Fruit fly (Drosophila melanogaster) whole organism, prepupa: ENCODE measurements around the gene wat.

Experiments used
- Blimp-1 ChIP-seq: fragments of 200-800 bp; sonication (Bioruptor generic); optimal IDR thresholded peaks from 3 replicates; lab custom pipeline; 2017; ENCODE audit warnings: missing biosample characterization, missing genetic modification characterization, mild to moderate bottlenecking, moderate library complexity, missing genetic modification reagents
- CG10631 ChIP-seq: fragments of 200-800 bp; sonication (Bioruptor generic); optimal IDR thresholded peaks from 2 replicates; lab custom pipeline; 2016; ENCODE audit warnings: missing biosample characterization, missing genetic modification characterization
- CG10669 ChIP-seq: fragments of 200-800 bp; sonication (Bioruptor generic); optimal IDR thresholded peaks from 3 replicates; lab custom pipeline; 2018; ENCODE audit warnings: missing biosample characterization, mild to moderate bottlenecking, missing genetic modification characterization, moderate library complexity
- CG11294 ChIP-seq: fragments of 200-800 bp; sonication (Bioruptor generic); IDR thresholded peaks from 2 replicates; pipeline ENCODE4 v1.3.6; 2022; ENCODE audit warnings: missing biosample characterization, missing genetic modification characterization
- CG11762 ChIP-seq: fragments of 200-800 bp; sonication (Bioruptor generic); optimal IDR thresholded peaks from 3 replicates; lab custom pipeline; 2016; ENCODE audit warnings: missing biosample characterization, missing genetic modification characterization; ENCODE audit not compliant: insufficient read depth
- CG11902 ChIP-seq: fragments of 200-800 bp; sonication (Bioruptor generic); optimal IDR thresholded peaks from 3 replicates; lab custom pipeline; 2016; ENCODE audit warnings: missing biosample characterization, missing genetic modification characterization
- CG15336 ChIP-seq: fragments of 200-800 bp; sonication (Bioruptor generic); IDR thresholded peaks from 2 replicates; pipeline ENCODE4 v1.3.6; 2022; ENCODE audit warnings: missing biosample characterization, missing genetic modification characterization
- CG16779 ChIP-seq: fragments of 200-800 bp; sonication (Bioruptor generic); optimal IDR thresholded peaks from 3 replicates; lab custom pipeline; 2017; ENCODE audit warnings: missing biosample characterization, mild to moderate bottlenecking, missing genetic modification characterization
- CG3032 ChIP-seq: fragments of 200-800 bp; optimal IDR thresholded peaks from 2 replicates; lab custom pipeline; 2019; ENCODE audit warnings: missing biosample characterization, mild to moderate bottlenecking, missing genetic modification characterization, moderate library complexity
- CG31627 ChIP-seq: fragments of 200-800 bp; sonication (Bioruptor generic); optimal IDR thresholded peaks from 3 replicates; lab custom pipeline; 2016; ENCODE audit warnings: missing biosample characterization, missing genetic modification characterization
- CG34406 ChIP-seq: fragments of 200-800 bp; sonication (Bioruptor generic); optimal IDR thresholded peaks from 3 replicates; lab custom pipeline; 2016; ENCODE audit warnings: missing biosample characterization, missing genetic modification characterization
- CG3919 ChIP-seq: fragments of 200-800 bp; sonication (Bioruptor generic); optimal IDR thresholded peaks from 3 replicates; lab custom pipeline; 2016; ENCODE audit warnings: missing biosample characterization, missing genetic modification characterization
- CG4318 ChIP-seq: fragments of 200-800 bp; sonication (Bioruptor generic); optimal IDR thresholded peaks from 3 replicates; lab custom pipeline; 2017; ENCODE audit warnings: missing biosample characterization, mild to moderate bottlenecking, missing genetic modification characterization
- CG6163 ChIP-seq: fragments of 200-800 bp; sonication (Bioruptor generic); IDR thresholded peaks from 3 replicates; pipeline ENCODE4 v1.3.6; 2022; ENCODE audit warnings: missing biosample characterization, missing genetic modification characterization
- CG6276 ChIP-seq: fragments of 200-800 bp; sonication (Bioruptor generic); optimal IDR thresholded peaks from 2 replicates; lab custom pipeline; 2017; ENCODE audit warnings: missing biosample characterization, mild to moderate bottlenecking, missing genetic modification characterization
- CG6792 ChIP-seq: fragments of 200-800 bp; sonication (Bioruptor generic); optimal IDR thresholded peaks from 3 replicates; lab custom pipeline; 2016; ENCODE audit warnings: missing biosample characterization, missing genetic modification characterization
- CG6854 ChIP-seq: fragments of 200-800 bp; sonication (Bioruptor generic); optimal IDR thresholded peaks from 2 replicates; lab custom pipeline; 2017; ENCODE audit warnings: missing biosample characterization, mild to moderate bottlenecking, missing genetic modification characterization
- CG7368 ChIP-seq: fragments of 200-800 bp; sonication (Bioruptor generic); optimal IDR thresholded peaks from 3 replicates; lab custom pipeline; 2016; ENCODE audit warnings: missing biosample characterization, missing genetic modification characterization
- CG8632 ChIP-seq: fragments of 200-800 bp; sonication (Bioruptor generic); optimal IDR thresholded peaks from 3 replicates; lab custom pipeline; 2016; ENCODE audit warnings: missing biosample characterization, missing genetic modification characterization
- Eip75B ChIP-seq: fragments of 200-800 bp; sonication (Bioruptor generic); optimal IDR thresholded peaks from 3 replicates; lab custom pipeline; 2016; ENCODE audit warnings: missing biosample characterization, missing genetic modification characterization
- Eip93F ChIP-seq: fragments of 200-800 bp; sonication (Bioruptor generic); optimal IDR thresholded peaks from 2 replicates; lab custom pipeline; 2016; ENCODE audit warnings: missing biosample characterization, mild to moderate bottlenecking, missing genetic modification characterization
- Ets21C ChIP-seq: fragments of 200-800 bp; sonication (Bioruptor generic); optimal IDR thresholded peaks from 3 replicates; lab custom pipeline; 2016; ENCODE audit warnings: missing biosample characterization, missing genetic modification characterization
- Ets96B ChIP-seq: fragments of 200-800 bp; optimal IDR thresholded peaks from 2 replicates; lab custom pipeline; 2019; ENCODE audit warnings: missing biosample characterization, mild to moderate bottlenecking, missing genetic modification characterization, moderate library complexity
- Gug ChIP-seq: fragments of 200-800 bp; sonication (Bioruptor generic); IDR thresholded peaks from 2 replicates; pipeline ENCODE4 v1.3.6; 2022; ENCODE audit warnings: missing biosample characterization, missing genetic modification characterization
- Hr38 ChIP-seq: sonication (Bioruptor generic); optimal IDR thresholded peaks from 2 replicates; lab custom pipeline; 2016; ENCODE audit warnings: missing biosample characterization, missing genetic modification characterization
- Hr39 ChIP-seq: fragments of 200-800 bp; sonication (Bioruptor generic); optimal IDR thresholded peaks from 2 replicates; lab custom pipeline; 2016; ENCODE audit warnings: missing biosample characterization, missing genetic modification characterization
- Hr4 ChIP-seq: fragments of 200-800 bp; sonication (Bioruptor generic); optimal IDR thresholded peaks from 3 replicates; lab custom pipeline; 2016; ENCODE audit warnings: missing biosample characterization, missing genetic modification characterization
- Lpt ChIP-seq: fragments of 200-800 bp; sonication (Bioruptor generic); optimal IDR thresholded peaks from 3 replicates; lab custom pipeline; 2016; ENCODE audit warnings: missing biosample characterization, missing genetic modification characterization
- Smox ChIP-seq: fragments of 200-800 bp; sonication (Bioruptor generic); optimal IDR thresholded peaks from 3 replicates; lab custom pipeline; 2016; ENCODE audit warnings: missing biosample characterization, missing genetic modification characterization
- Sox102F ChIP-seq: fragments of 200-800 bp; sonication (Bioruptor generic); optimal IDR thresholded peaks from 2 replicates; lab custom pipeline; 2016; ENCODE audit warnings: missing biosample characterization, mild to moderate bottlenecking, missing genetic modification characterization
- Sox14 ChIP-seq: fragments of 200-800 bp; sonication (Bioruptor generic); optimal IDR thresholded peaks from 3 replicates; lab custom pipeline; 2016; ENCODE audit warnings: missing biosample characterization, missing genetic modification characterization
- achi ChIP-seq: fragments of 200-800 bp; sonication (Bioruptor generic); optimal IDR thresholded peaks from 3 replicates; lab custom pipeline; 2016; ENCODE audit warnings: missing biosample characterization, missing genetic modification characterization
- acj6 ChIP-seq: fragments of 200-800 bp; sonication (Bioruptor generic); optimal IDR thresholded peaks from 3 replicates; lab custom pipeline; 2016; ENCODE audit warnings: missing biosample characterization, missing genetic modification characterization
- dac ChIP-seq: fragments of 200-800 bp; sonication (Bioruptor generic); optimal IDR thresholded peaks from 2 replicates; lab custom pipeline; 2017; ENCODE audit warnings: missing biosample characterization, mild to moderate bottlenecking, missing genetic modification characterization
- dsx ChIP-seq: fragments of 200-800 bp; optimal IDR thresholded peaks from 3 replicates; lab custom pipeline; 2019; ENCODE audit warnings: missing biosample characterization, mild to moderate bottlenecking, missing genetic modification characterization, moderate library complexity; ENCODE audit not compliant: poor library complexity, severe bottlenecking
- esn ChIP-seq: fragments of 200-800 bp; sonication (Bioruptor generic); optimal IDR thresholded peaks from 2 replicates; lab custom pipeline; 2016; ENCODE audit warnings: missing biosample characterization, mild to moderate bottlenecking, missing genetic modification characterization, moderate library complexity
- fd59A ChIP-seq: fragments of 200-800 bp; sonication (Bioruptor generic); optimal IDR thresholded peaks from 2 replicates; lab custom pipeline; 2017; ENCODE audit warnings: missing biosample characterization, mild to moderate bottlenecking, missing genetic modification characterization, missing genetic modification reagents
- lz ChIP-seq: fragments of 200-800 bp; sonication (Bioruptor generic); optimal IDR thresholded peaks from 3 replicates; lab custom pipeline; 2016; ENCODE audit warnings: missing biosample characterization, missing genetic modification characterization
- pdm3 ChIP-seq: fragments of 200-800 bp; sonication (Bioruptor generic); optimal IDR thresholded peaks from 3 replicates; lab custom pipeline; 2016; ENCODE audit warnings: missing biosample characterization, missing genetic modification characterization
- salr ChIP-seq, 2 experiments: fragments of 200-800 bp; sonication (Bioruptor generic); optimal IDR thresholded peaks; 3 replicates each; lab custom pipeline; 2016 to 2018; ENCODE audit warnings: missing biosample characterization in 2 of 2, missing genetic modification characterization in 2 of 2, mild to moderate bottlenecking in 1 of 2
- ss ChIP-seq, 2 experiments: fragments of 200-800 bp; sonication (Bioruptor generic); optimal IDR thresholded peaks; 2 replicates in 1 of 2; 3 replicates in 1 of 2; lab custom pipeline; 2017 to 2018; ENCODE audit warnings: mild to moderate bottlenecking in 2 of 2, missing biosample characterization in 2 of 2, missing genetic modification characterization in 2 of 2, moderate library complexity in 1 of 2
- svp ChIP-seq: fragments of 200-800 bp; sonication (Bioruptor generic); peaks from one replicate; lab custom pipeline; 2016; ENCODE audit warnings: missing biosample characterization, missing genetic modification characterization
- topi ChIP-seq: fragments of 200-800 bp; sonication (Bioruptor generic); optimal IDR thresholded peaks from 3 replicates; lab custom pipeline; 2016; ENCODE audit warnings: missing biosample characterization, missing genetic modification characterization
- vri ChIP-seq: fragments of 200-800 bp; sonication (Bioruptor generic); optimal IDR thresholded peaks from 3 replicates; lab custom pipeline; 2016; ENCODE audit warnings: missing biosample characterization, mild to moderate bottlenecking, missing genetic modification characterization

Gene wat

DNA sequence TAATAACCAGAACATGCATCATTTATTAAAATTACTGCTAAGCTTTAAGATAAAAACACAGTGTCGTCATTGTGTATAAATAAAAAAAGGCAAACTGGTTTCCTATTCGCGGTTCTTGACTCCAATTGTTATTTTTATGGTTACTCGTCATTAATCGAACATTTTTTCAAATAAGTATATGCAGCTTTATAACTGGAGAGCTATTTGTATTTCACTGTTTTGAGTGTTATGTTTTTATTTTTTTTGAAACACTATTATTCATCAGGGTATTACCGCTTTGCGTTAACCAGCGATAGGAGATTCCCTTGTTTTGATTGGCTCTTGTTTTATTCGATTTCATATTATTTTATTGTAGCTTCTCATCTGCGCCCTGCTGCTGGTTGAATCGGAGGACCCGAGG is 9.1 kb downstream of the wat start (continued):
- TF ChIP-seq CG6276 (GFP tag; lab: Kevin White, UChicago) (no peak), achi (peak; percentile 1), vri (GFP tag; lab: Kevin White, UChicago) (no peak), CG31627 (no peak), CG3919 (GFP tag; lab: Kevin White, UChicago) (no peak), CG6854 (GFP tag; lab: Kevin White, UChicago) (no peak), lz (GFP tag; lab: Kevin White, UChicago) (no peak), Blimp-1 (GFP tag; lab: Kevin White, UChicago) (no peak), CG6792 (no peak), CG3032 (tag; lab: Kevin White, UChicago) (peak; percentile 51), Gug (GFP tag; lab: Robert Waterston, UW) (no peak), Hr38 (GFP tag; lab: Kevin White, UChicago) (no peak), CG4318 (no peak), esn (GFP tag; lab: Kevin White, UChicago) (no peak), CG10669 (peak; percentile 47), CG15336 (no peak), CG6163 (no peak), dac (no peak), CG11762 (no peak), CG11294 (GFP tag; lab: Robert Waterston, UW) (no peak), topi (no peak), Ets21C (GFP tag; lab: Kevin White, UChicago) (no peak), salr (GFP tag; optimal IDR thresholded peaks at IDR 0.05; lab: Kevin White, UChicago) (peak in 1 of 2 experiments; percentile 5), CG8632 (no peak), ss (GFP tag; optimal IDR thresholded peaks at IDR 0.05; lab: Kevin White, UChicago) (peak; percentile 10 to 63), Eip93F (GFP tag; lab: Kevin White, UChicago) (no peak), CG10631 (GFP tag; lab: Kevin White, UChicago) (peak; percentile 24), dsx (peak; percentile 46), Hr4 (GFP tag; lab: Kevin White, UChicago) (no peak), Hr39 (GFP tag; lab: Kevin White, UChicago) (no peak), fd59A (GFP tag; lab: Kevin White, UChicago) (peak; percentile 45), svp (GFP tag; lab: Kevin White, UChicago) (no peak), Sox102F (GFP tag; lab: Kevin White, UChicago) (no peak), CG34406 (GFP tag; lab: Kevin White, UChicago) (no peak), Eip75B (GFP tag; lab: Kevin White, UChicago) (no peak), Smox (GFP tag; lab: Kevin White, UChicago) (no peak), pdm3 (GFP tag; lab: Kevin White, UChicago) (no peak), CG11902 (GFP tag; lab: Kevin White, UChicago) (no peak), CG7368 (no peak)

dm6 chr3R:29005622-29006018 is 14.6 kb downstream of the wat start:
- TF ChIP-seq CG11902 (GFP tag; lab: Kevin White, UChicago) (no peak), salr (GFP tag; optimal IDR thresholded peaks at IDR 0.05; lab: Kevin White, UChicago) (no peak), Hr39 (GFP tag; lab: Kevin White, UChicago) (no peak), Lpt (GFP tag; lab: Kevin White, UChicago) (no peak), acj6 (GFP tag; lab: Kevin White, UChicago) (no peak), CG16779 (no peak), Ets21C (GFP tag; lab: Kevin White, UChicago) (no peak), CG11762 (no peak), Ets96B (tag; lab: Kevin White, UChicago) (no peak), CG11294 (GFP tag; lab: Robert Waterston, UW) (no peak), Sox14 (GFP tag; lab: Kevin White, UChicago) (no peak)
- TF ChIP-seq, all 60 proteins: peak for 0
